Worm (Caenorhabditis elegans): Measurements from ENCODE around the gene T09E8.4.

DNA sequence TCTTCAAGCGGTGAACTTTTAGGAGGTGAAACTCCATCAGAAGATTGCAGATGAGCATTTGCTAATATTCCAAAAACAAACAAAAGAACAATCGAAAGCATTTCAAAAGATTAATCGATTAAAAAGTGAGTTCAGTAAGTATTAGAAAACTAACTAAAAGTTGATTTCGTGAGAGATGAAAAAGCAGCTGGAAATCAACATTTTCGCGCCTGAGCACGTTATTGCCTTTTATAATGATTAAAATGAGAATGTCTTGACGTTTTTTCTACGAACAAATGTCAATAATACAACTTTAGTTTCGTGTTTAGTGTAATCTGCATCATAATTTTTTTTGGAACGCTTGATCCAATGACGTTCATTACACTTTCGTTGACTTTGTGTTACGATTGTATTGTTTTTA lies 13.8 kb upstream of the T09E8.4 start, which contains the start of gene F57B1.9:
- TF ChIP-seq ama-1 (optimal IDR thresholded peaks at IDR 0.05) = no peak
- TF ChIP-seq nhr-237 (tag; optimal IDR thresholded peaks at IDR 0.05) = no peak
- no peak for TF ChIP-seq jun-1 (tag; optimal IDR thresholded peaks at IDR 0.05)
- TF ChIP-seq nfya-1 (tag; optimal IDR thresholded peaks at IDR 0.05; ENCODE audit: insufficient read depth) = no peak
- no peak for TF ChIP-seq fkh-10 (GFP tag; optimal IDR thresholded peaks at IDR 0.05)
- TF ChIP-seq tbx-2 (tag; optimal IDR thresholded peaks at IDR 0.05) = no peak
- no peak for TF ChIP-seq unc-39 (tag; optimal IDR thresholded peaks at IDR 0.05)

Data from whole organism, L3 larva.